Fruit fly (Drosophila melanogaster) whole organism, embryonic: ENCODE data around the gene RpL32.
A peak's percentile ranks its signal among the peaks of the same experiment; 100 is the strongest.

Experiments used
- Asciz ChIP-seq: fragments of 200-800 bp; sonication (Bioruptor generic); optimal IDR thresholded peaks from 2 replicates; lab custom pipeline; 2017; ENCODE audit warnings: missing biosample characterization, mild to moderate bottlenecking, missing genetic modification characterization, missing genetic modification reagents
- Blimp-1 ChIP-seq: fragments of 200-800 bp; sonication (Bioruptor generic); optimal IDR thresholded peaks from 3 replicates; lab custom pipeline; 2018; ENCODE audit warnings: missing biosample characterization, missing genetic modification characterization, mild to moderate bottlenecking, moderate library complexity, missing genetic modification reagents
- CG1024 ChIP-seq: fragments of 200-800 bp; sonication (Bioruptor generic); IDR thresholded peaks from 2 replicates; pipeline ENCODE4 v1.3.6; 2022; ENCODE audit warnings: missing biosample characterization, missing genetic modification characterization
- CG12659 ChIP-seq: fragments of 200-800 bp; sonication (Bioruptor generic); optimal IDR thresholded peaks from 3 replicates; lab custom pipeline; 2017; ENCODE audit warnings: mild to moderate bottlenecking, missing biosample characterization, missing genetic modification reagents, missing genetic modification characterization
- CG13775 ChIP-seq: fragments of 200-800 bp; sonication (Bioruptor generic); optimal IDR thresholded peaks from 3 replicates; lab custom pipeline; 2017; ENCODE audit warnings: missing biosample characterization, mild to moderate bottlenecking, missing genetic modification characterization
- CG14860 ChIP-seq: fragments of 200-800 bp; sonication (Bioruptor generic); IDR thresholded peaks from 3 replicates; pipeline ENCODE4 v1.3.6; 2022; ENCODE audit warnings: missing biosample characterization, missing genetic modification characterization; ENCODE audit not compliant: partially characterized antibody
- CG31224 ChIP-seq: fragments of 200-800 bp; sonication (Bioruptor generic); IDR thresholded peaks from 2 replicates; pipeline ENCODE4 v1.3.6; 2022; ENCODE audit warnings: missing biosample characterization, missing genetic modification characterization
- CG31365 ChIP-seq: fragments of 200-800 bp; sonication (Bioruptor generic); optimal IDR thresholded peaks from 2 replicates; lab custom pipeline; 2018; ENCODE audit warnings: missing biosample characterization, mild to moderate bottlenecking, missing genetic modification characterization
- CG34224 ChIP-seq: fragments of 200-800 bp; sonication (Bioruptor generic); IDR thresholded peaks from 3 replicates; pipeline ENCODE4 v1.3.6; 2022; ENCODE audit warnings: missing biosample characterization, missing genetic modification characterization; ENCODE audit not compliant: partially characterized antibody
- CG6791 ChIP-seq: fragments of 200-800 bp; sonication (Bioruptor generic); IDR thresholded peaks from 3 replicates; pipeline ENCODE4 v1.3.6; 2022; ENCODE audit warnings: missing biosample characterization, missing genetic modification characterization; ENCODE audit not compliant: partially characterized antibody
- CG8281 ChIP-seq: fragments of 200-800 bp; sonication (Bioruptor generic); optimal IDR thresholded peaks from 2 replicates; lab custom pipeline; 2018; ENCODE audit warnings: missing biosample characterization, mild to moderate bottlenecking, missing genetic modification characterization, moderate library complexity
- CG8478 ChIP-seq: fragments of >200 bp; optimal IDR thresholded peaks from 2 replicates; lab custom pipeline; 2018
- CG8924 ChIP-seq: fragments of 200-800 bp; optimal IDR thresholded peaks from 3 replicates; lab custom pipeline; 2019; ENCODE audit warnings: missing biosample characterization, mild to moderate bottlenecking, missing genetic modification characterization, moderate library complexity
- CG9437 ChIP-seq: fragments of 200-800 bp; sonication (Bioruptor generic); optimal IDR thresholded peaks from 2 replicates; lab custom pipeline; 2018; ENCODE audit warnings: missing biosample characterization, mild to moderate bottlenecking, missing genetic modification characterization
- CG9797 ChIP-seq: fragments of 200-800 bp; sonication (Bioruptor generic); optimal IDR thresholded peaks from 3 replicates; lab custom pipeline; 2018; ENCODE audit warnings: missing biosample characterization, mild to moderate bottlenecking, missing genetic modification characterization
- Chrac-16 ChIP-seq: fragments of 200-800 bp; sonication (Bioruptor generic); optimal IDR thresholded peaks from 3 replicates; lab custom pipeline; 2016; ENCODE audit warnings: missing biosample characterization, missing genetic modification characterization
- Doc2 ChIP-seq: fragments of 200-800 bp; sonication (Bioruptor generic); IDR thresholded peaks from 2 replicates; pipeline ENCODE4 v1.3.6; 2022; ENCODE audit warnings: missing biosample characterization, missing genetic modification characterization
- HLH3B ChIP-seq: fragments of 200-800 bp; sonication (Bioruptor generic); IDR thresholded peaks from 2 replicates; pipeline ENCODE4 v1.3.6; 2022; ENCODE audit warnings: missing biosample characterization, missing genetic modification characterization
- Lhr ChIP-seq: fragments of 200-800 bp; sonication (Bioruptor generic); optimal IDR thresholded peaks from 3 replicates; lab custom pipeline; 2017; ENCODE audit warnings: mild to moderate bottlenecking, missing biosample characterization, missing genetic modification reagents, missing genetic modification characterization
- MESR4 ChIP-seq: fragments of 200-800 bp; sonication (Bioruptor generic); optimal IDR thresholded peaks from 2 replicates; lab custom pipeline; 2018; ENCODE audit warnings: missing biosample characterization, mild to moderate bottlenecking, missing genetic modification characterization, moderate library complexity
- Meics ChIP-seq: fragments of 200-800 bp; sonication (Bioruptor generic); optimal IDR thresholded peaks from 2 replicates; lab custom pipeline; 2017; ENCODE audit warnings: missing biosample characterization, mild to moderate bottlenecking, missing genetic modification characterization
- Myb ChIP-seq: fragments of 200-800 bp; sonication (Bioruptor generic); optimal IDR thresholded peaks from 2 replicates; lab custom pipeline; 2016; ENCODE audit warnings: missing biosample characterization, missing genetic modification characterization
- Vsx1 ChIP-seq: fragments of 200-800 bp; sonication (Bioruptor generic); optimal IDR thresholded peaks from 2 replicates; lab custom pipeline; 2017; ENCODE audit warnings: missing biosample characterization, mild to moderate bottlenecking, missing genetic modification characterization, missing genetic modification reagents
- Xbp1 ChIP-seq: fragments of 200-800 bp; sonication (Bioruptor generic); optimal IDR thresholded peaks from 3 replicates; lab custom pipeline; 2016; ENCODE audit warnings: missing biosample characterization, mild to moderate bottlenecking, missing genetic modification characterization
- YL-1 ChIP-seq: fragments of 200-800 bp; sonication (Bioruptor generic); optimal IDR thresholded peaks from 3 replicates; lab custom pipeline; 2017; ENCODE audit warnings: missing biosample characterization, mild to moderate bottlenecking, missing genetic modification characterization
- aop ChIP-seq: fragments of 200-800 bp; sonication (Bioruptor generic); IDR thresholded peaks from 2 replicates; pipeline ENCODE4 v1.3.6; 2022; ENCODE audit warnings: missing biosample characterization, missing genetic modification characterization
- ara ChIP-seq: fragments of 200-800 bp; sonication (Bioruptor generic); IDR thresholded peaks from 2 replicates; pipeline ENCODE4 v1.3.6; 2022; ENCODE audit warnings: missing biosample characterization, missing genetic modification characterization
- br ChIP-seq: fragments of >200 bp; optimal IDR thresholded peaks from 2 replicates; lab custom pipeline; 2017
- bsh ChIP-seq, 2 experiments: fragments of 200-800 bp; sonication (Bioruptor generic); optimal IDR thresholded peaks; 2 replicates each; lab custom pipeline; 2017 to 2018; ENCODE audit warnings: mild to moderate bottlenecking in 2 of 2, missing biosample characterization in 2 of 2, missing genetic modification characterization in 2 of 2, moderate library complexity in 1 of 2
- caup ChIP-seq: fragments of 200-800 bp; sonication (Bioruptor generic); optimal IDR thresholded peaks from 3 replicates; lab custom pipeline; 2017; ENCODE audit warnings: missing biosample characterization, mild to moderate bottlenecking, missing genetic modification characterization, moderate library complexity; ENCODE audit not compliant: severe bottlenecking
- chm ChIP-seq: fragments of 200-800 bp; sonication (Bioruptor generic); IDR thresholded peaks from 2 replicates; pipeline ENCODE4 v1.3.6; 2022; ENCODE audit warnings: missing biosample characterization, missing genetic modification characterization
- crp ChIP-seq, 2 experiments: fragments of 200-800 bp; sonication (Bioruptor generic); optimal IDR thresholded peaks; 2 replicates in 1 of 2; 3 replicates in 1 of 2; lab custom pipeline; 2017; ENCODE audit warnings: missing biosample characterization in 2 of 2, missing genetic modification characterization in 2 of 2, mild to moderate bottlenecking in 1 of 2, moderate library complexity in 1 of 2
- en ChIP-seq: fragments of 200-800 bp; sonication (Bioruptor generic); optimal IDR thresholded peaks from 2 replicates; lab custom pipeline; 2016; ENCODE audit warnings: missing biosample characterization, missing genetic modification characterization
- eve ChIP-seq, 2 experiments: fragments of >200 bp; optimal IDR thresholded peaks; 2 replicates each; lab custom pipeline; 2017; ENCODE audit warnings: missing biosample characterization in 2 of 2, missing genetic modification characterization in 2 of 2
- insv ChIP-seq, 2 experiments: fragments of 200-800 bp; sonication (Bioruptor generic); optimal IDR thresholded peaks; 3 replicates each; lab custom pipeline; 2016 to 2018; ENCODE audit warnings: missing biosample characterization in 2 of 2, missing genetic modification characterization in 2 of 2
- nerfin-2 ChIP-seq: fragments of 200-800 bp; sonication (Bioruptor generic); IDR thresholded peaks from 2 replicates; pipeline ENCODE4 v1.3.6; 2022; ENCODE audit warnings: missing biosample characterization, missing genetic modification characterization; ENCODE audit not compliant: partially characterized antibody
- otp ChIP-seq: fragments of 200-800 bp; sonication (Bioruptor generic); IDR thresholded peaks from 3 replicates; pipeline ENCODE4, ENCODE4 v1.3.6; 2022; ENCODE audit warnings: missing biosample characterization, missing genetic modification characterization
- pfk ChIP-seq: fragments of 200-800 bp; sonication (Bioruptor generic); optimal IDR thresholded peaks from 2 replicates; lab custom pipeline; 2018; ENCODE audit warnings: missing biosample characterization, mild to moderate bottlenecking, missing genetic modification characterization, moderate library complexity
- pros ChIP-seq: fragments of 200-800 bp; sonication (Bioruptor generic); optimal IDR thresholded peaks from 3 replicates; lab custom pipeline; 2019; ENCODE audit warnings: missing biosample characterization, mild to moderate bottlenecking, missing genetic modification characterization, moderate library complexity
- row ChIP-seq: fragments of 200-800 bp; sonication (Bioruptor generic); IDR thresholded peaks from 3 replicates; pipeline ENCODE4 v1.3.6; 2022; ENCODE audit warnings: missing biosample characterization, missing genetic modification characterization
- sc ChIP-seq, 3 experiments: fragments of >200 bp in 2 of 3; fragments of 200-800 bp in 1 of 3; sonication (Bioruptor generic) in 1 of 3; optimal IDR thresholded peaks; 2 replicates in 2 of 3; 3 replicates in 1 of 3; lab custom pipeline; 2017; ENCODE audit warnings: mild to moderate bottlenecking in 1 of 3, missing biosample characterization in 1 of 3, missing genetic modification characterization in 1 of 3, missing genetic modification reagents in 1 of 3
- sob ChIP-seq: fragments of 200-800 bp; sonication (Bioruptor generic); IDR thresholded peaks from 2 replicates; pipeline ENCODE4 v1.3.6; 2022; ENCODE audit warnings: missing biosample characterization, missing genetic modification characterization
- trh ChIP-seq: fragments of 200-800 bp; sonication (Bioruptor generic); optimal IDR thresholded peaks from 2 replicates; lab custom pipeline; 2016; ENCODE audit warnings: missing biosample characterization, missing genetic modification characterization
- unc-4 ChIP-seq: fragments of 200-800 bp; sonication (Bioruptor generic); IDR thresholded peaks from 2 replicates; pipeline ENCODE4 v1.3.6; 2022; ENCODE audit warnings: missing biosample characterization, missing genetic modification characterization; ENCODE audit not compliant: partially characterized antibody
- vfl ChIP-seq: fragments of 200-800 bp; sonication (Bioruptor generic); optimal IDR thresholded peaks from 2 replicates; lab custom pipeline; 2016; ENCODE audit warnings: missing biosample characterization, missing genetic modification characterization

The RpL32 gene

dm6 chr3R:30058057-30058868, 12.3 kb upstream of the RpL32 start, which contains the start of gene sima (continued):
- TF ChIP-seq Chrac-16 (GFP tag; lab: Kevin White, UChicago), result peak; percentile 43
- TF ChIP-seq CG8924 (tag; lab: Kevin White, UChicago), result peak; percentile 55
- peak; percentile 55 for TF ChIP-seq Meics (GFP tag; lab: Kevin White, UChicago)
- TF ChIP-seq Doc2 (GFP tag; lab: Robert Waterston, UW), result no peak
- TF ChIP-seq aop (GFP tag; lab: Robert Waterston, UW), result no peak
- TF ChIP-seq vfl (GFP tag; lab: Kevin White, UChicago), result peak; percentile 29
- no peak for TF ChIP-seq en
- TF ChIP-seq caup (GFP tag; lab: Kevin White, UChicago), result peak; percentile 51
- peak; percentile 47 for TF ChIP-seq Vsx1

- TF ChIP-seq Myb (GFP tag; lab: Kevin White, UChicago) (peak; percentile 96), br (lab: Kevin White, UChicago) (no peak), CG13775 (GFP tag; lab: Kevin White, UChicago) (peak; percentile 75), row (GFP tag; lab: Robert Waterston, UW) (peak; percentile 88), sob (GFP tag; lab: Robert Waterston, UW) (peak; percentile 76), nerfin-2 (GFP tag; lab: Robert Waterston, UW) (no peak), CG8478 (lab: Kevin White, UChicago) (no peak), pros (no peak), Blimp-1 (GFP tag; lab: Kevin White, UChicago) (peak; percentile 65), eve (GFP tag; optimal IDR thresholded peaks at IDR 0.05; lab: Kevin White, UChicago) (no peak), insv (GFP tag; optimal IDR thresholded peaks at IDR 0.05; lab: Kevin White, UChicago) (peak in 1 of 2 experiments; percentile 2), YL-1 (GFP tag; lab: Kevin White, UChicago) (peak; percentile 83), Lhr (GFP tag; lab: Kevin White, UChicago) (peak; percentile 48), trh (GFP tag; lab: Kevin White, UChicago) (peak; percentile 64), CG8281 (tag; lab: Kevin White, UChicago) (no peak), crp (GFP tag; optimal IDR thresholded peaks at IDR 0.05; lab: Kevin White, UChicago) (peak; percentile 71 to 93), unc-4 (GFP tag; lab: Robert Waterston, UW) (no peak), CG31224 (GFP tag; lab: Robert Waterston, UW) (peak; percentile 60; the same call in 1 of the 2 replicates), chm (GFP tag; lab: Robert Waterston, UW) (peak; percentile 75), MESR4 (GFP tag; lab: Kevin White, UChicago) (peak; percentile 63), otp (GFP tag; lab: Robert Waterston, UW) (peak; percentile 77), CG9797 (GFP tag; lab: Kevin White, UChicago) (peak; percentile 11), CG12659 (GFP tag; lab: Kevin White, UChicago) (peak; percentile 65), HLH3B (GFP tag; lab: Robert Waterston, UW) (peak; percentile 77), CG6791 (GFP tag; lab: Robert Waterston, UW) (no peak), CG31365 (tag; lab: Kevin White, UChicago) (no peak), CG34224 (GFP tag; lab: Robert Waterston, UW) (0 out of 3 replicates have a peak, but pooled peaks have one; percentile 27), sc (optimal IDR thresholded peaks at IDR 0.05; lab: Kevin White, UChicago) (no peak), sc (GFP tag; optimal IDR thresholded peaks at IDR 0.05; lab: Kevin White, UChicago) (peak; percentile 2), pfk (GFP tag; lab: Kevin White, UChicago) (no peak), bsh (GFP tag; optimal IDR thresholded peaks at IDR 0.05; lab: Kevin White, UChicago) (peak; percentile 70 to 83), CG9437 (GFP tag; lab: Kevin White, UChicago) (peak; percentile 42), CG14860 (GFP tag; lab: Robert Waterston, UW) (no peak), Asciz (peak; percentile 28), Xbp1 (GFP tag; lab: Kevin White, UChicago) (peak; percentile 88), caup (GFP tag; lab: Kevin White, UChicago) (peak; percentile 69), ara (GFP tag; lab: Robert Waterston, UW) (peak; percentile 79), CG1024 (peak; percentile 25; the same call in 1 of the 2 replicates)
Observed at dm6 chr3R:30056592-30057135, 10.7 kb upstream of the RpL32 start, which contains the start of the genes CG7950 and Rpp14a. TSS of gene CG7950 (plus strand) at chr3R:30056859. TSS of gene Rpp14a (plus strand) at chr3R:30056859.
